Worm (Caenorhabditis elegans) whole organism, L4/young adult: Measurements from ENCODE around the gene rhy-1.

Experiments
- W03F9.2 ChIP-seq: fragments of 150-350 bp; optimal IDR thresholded peaks from 2 replicates; lab custom pipeline; 2014; ENCODE audit warnings: missing biosample characterization, missing genetic modification characterization
- dao-5 ChIP-seq: sonication (generic microtip); optimal IDR thresholded peaks from 2 replicates; lab custom pipeline; 2016; ENCODE audit warnings: missing genotype, missing genetic modification characterization, moderate library complexity, missing compliant biosample characterization
- him-1 ChIP-seq: sonication (generic microtip); optimal IDR thresholded peaks from 2 replicates; lab custom pipeline; 2016; ENCODE audit warnings: missing genotype, missing genetic modification reagents, missing genetic modification characterization, missing compliant biosample characterization

ce11 chrII:9185915-9186314 is 24.7 kb downstream of the rhy-1 start:
- TF ChIP-seq him-1 (no peak), dao-5 (tag; lab: Kevin White, UChicago) (no peak), W03F9.2 (tag; lab: Kevin White, UChicago) (no peak)
